Worm (Caenorhabditis elegans) whole organism, L4/young adult: ENCODE measurements around the gene far-3.

Experiments
- dao-5 ChIP-seq: sonication (generic microtip); optimal IDR thresholded peaks from 2 replicates; lab custom pipeline; 2016; ENCODE audit warnings: missing genotype, missing genetic modification characterization, moderate library complexity, missing compliant biosample characterization
- him-1 ChIP-seq: sonication (generic microtip); optimal IDR thresholded peaks from 2 replicates; lab custom pipeline; 2016; ENCODE audit warnings: missing genotype, missing genetic modification reagents, missing genetic modification characterization, missing compliant biosample characterization

DNA sequence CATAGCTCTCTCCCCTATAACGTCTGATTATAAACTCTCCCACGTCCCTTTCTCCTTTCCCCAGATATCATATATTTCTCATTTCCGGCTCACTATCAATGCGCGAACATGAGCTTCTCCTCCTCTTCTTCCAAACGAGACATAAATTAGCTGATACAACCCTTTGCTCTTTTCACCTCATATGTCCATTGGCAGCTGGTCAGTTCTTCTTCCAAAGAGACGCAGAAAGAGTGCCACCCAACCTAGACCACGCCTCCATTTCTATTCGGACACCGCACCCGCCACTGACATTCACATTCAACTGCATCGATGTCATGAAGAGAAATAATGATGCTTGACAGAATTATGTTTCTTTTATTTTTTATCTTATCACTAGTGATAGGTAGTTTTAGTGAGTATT lies 21.4 kb upstream of the far-3 start, which contains the start of gene fmi-1:
- TF ChIP-seq him-1 (tag; lab: Kevin White, UChicago), result no peak
- TF ChIP-seq dao-5, result no peak
